Worm (Caenorhabditis elegans) whole organism, young adult: ENCODE measurements around the gene T26C11.8.

ENCODE experiments used
- ama-1 ChIP-seq, 3 experiments: fragments of 150-350 bp in 1 of 3; sonication (generic microtip) in 2 of 3; optimal IDR thresholded peaks; 2 replicates each; lab custom pipeline; 2014 to 2018; ENCODE audit warnings: missing biosample characterization in 2 of 3, missing genetic modification characterization in 2 of 3, missing genetic modification reagents in 2 of 3
- bed-2 ChIP-seq: fragments of 200-800 bp; sonication (Bioruptor generic); IDR thresholded peaks from 2 replicates; pipeline ENCODE4 v1.3.6; 2022; ENCODE audit warnings: missing genetic modification reagents, missing genetic modification characterization, missing compliant biosample characterization
- hmg-1.2 ChIP-seq: fragments of 200-800 bp; sonication (Bioruptor generic); IDR thresholded peaks from 2 replicates; pipeline ENCODE4 v1.3.6; 2022; ENCODE audit warnings: missing genetic modification reagents, missing genetic modification characterization, missing compliant biosample characterization
- lin-35 ChIP-seq, 3 experiments: fragments of 150-350 bp in 2 of 3; sonication (generic microtip) in 1 of 3; optimal IDR thresholded peaks; 2 replicates each; lab custom pipeline; 2014 to 2018; ENCODE audit warnings: missing biosample characterization in 3 of 3, missing genetic modification characterization in 3 of 3, missing genetic modification reagents in 3 of 3
- lin-54 ChIP-seq: fragments of 200-800 bp; sonication (Bioruptor generic); optimal IDR thresholded peaks from 2 replicates; lab custom pipeline; 2018; ENCODE audit warnings: mild to moderate bottlenecking, missing genetic modification characterization, missing compliant biosample characterization
- snpc-4 ChIP-seq, 5 experiments: fragments of 150-350 bp in 1 of 5; sonication (generic microtip) in 4 of 5; optimal IDR thresholded peaks; 2 replicates each; lab custom pipeline; 2014 to 2018; ENCODE audit warnings: missing genetic modification characterization in 5 of 5, missing biosample characterization in 3 of 5, antibody characterized with exemption in 2 of 5, mild to moderate bottlenecking in 2 of 5, missing compliant biosample characterization in 2 of 5, missing genotype in 2 of 5, moderate library complexity in 2 of 5, missing genetic modification reagents in 1 of 5
- ztf-3 ChIP-seq: fragments of 200-800 bp; sonication (Bioruptor generic); optimal IDR thresholded peaks from 2 replicates; lab custom pipeline; 2018; ENCODE audit warnings: mild to moderate bottlenecking, missing genetic modification characterization, missing compliant biosample characterization

- TF ChIP-seq lin-54 (GFP tag; lab: Kevin White, UChicago) = no peak
- no peak for TF ChIP-seq hmg-1.2 (GFP tag; lab: Robert Waterston, UW)
- TF ChIP-seq lin-35 (GFP tag; optimal IDR thresholded peaks at IDR 0.05; lab: Kevin White, UChicago) = no peak
- no peak for TF ChIP-seq bed-2 (GFP tag; lab: Robert Waterston, UW)
- TF ChIP-seq snpc-4 (GFP tag; optimal IDR thresholded peaks at IDR 0.05; lab: Kevin White, UChicago) = no peak
- TF ChIP-seq snpc-4 (tag; optimal IDR thresholded peaks at IDR 0.05; lab: Kevin White, UChicago) = no peak
- no peak for TF ChIP-seq ztf-3 (GFP tag; lab: Kevin White, UChicago)
- no peak for TF ChIP-seq ama-1 (optimal IDR thresholded peaks at IDR 0.05; lab: Kevin White, UChicago)
- no peak for TF ChIP-seq ama-1 (GFP tag; optimal IDR thresholded peaks at IDR 0.05; lab: Kevin White, UChicago)
Measured at ce11 chrX:1857777-1858176, 2.7 kb upstream of the T26C11.8 start.
